Worm (Caenorhabditis elegans): ENCODE measurements around the gene T14A8.2.
A peak's percentile ranks its signal among the peaks of the same experiment; 100 is the strongest.

- TF ChIP-seq W03F9.2 (tag; optimal IDR thresholded peaks at IDR 0.05) (peak; percentile 21), him-1 (tag; optimal IDR thresholded peaks at IDR 0.05) (no peak), dao-5 (tag; optimal IDR thresholded peaks at IDR 0.05) (no peak)
These were observed 5.9 kb downstream of the T14A8.2 start for ce11 chrIV:7816402-7817102.

Measured in whole organism, L4/young adult.